ENCODE assay signal across 2 worm cellular contexts in genomic region chrII:11547254-11547687, ce11.
TF ChIP-seq lines count a peak whose summit lies in the region.

TSS of gene F54D5.7 (plus strand) at chrII:11547517.

TF ChIP-seq in whole organism, L2 larva, 48 proteins besides CTCF, POLR2A, EP300 and RAD21 (continued from another document):
- TF ChIP-seq nhr-77 (tag; optimal IDR thresholded peaks at IDR 0.05; lab: Kevin White, UChicago), result no peak
- peak; percentile 52 for TF ChIP-seq nhr-6 (tag; optimal IDR thresholded peaks at IDR 0.05; lab: Kevin White, UChicago)
- no peak for TF ChIP-seq mab-5 (tag; optimal IDR thresholded peaks at IDR 0.05; lab: Kevin White, UChicago)
- peak; percentile 65 for TF ChIP-seq nhr-25 (tag; optimal IDR thresholded peaks at IDR 0.05; lab: Kevin White, UChicago)
- no peak for TF ChIP-seq lin-39 (tag; optimal IDR thresholded peaks at IDR 0.05; lab: Kevin White, UChicago)
- TF ChIP-seq sma-9 (GFP tag; optimal IDR thresholded peaks at IDR 0.05; lab: Kevin White, UChicago), result peak; percentile 58
- no peak for TF ChIP-seq sma-9 (tag; optimal IDR thresholded peaks at IDR 0.05; lab: Kevin White, UChicago)
- TF ChIP-seq lsy-2 (tag; optimal IDR thresholded peaks at IDR 0.05; lab: Kevin White, UChicago), result peak; percentile 24 to 75
- no peak for TF ChIP-seq nhr-10 (tag; optimal IDR thresholded peaks at IDR 0.05; lab: Kevin White, UChicago)
- TF ChIP-seq Y55F3AM.14 (GFP tag; optimal IDR thresholded peaks at IDR 0.05; lab: Kevin White, UChicago), result no peak
- TF ChIP-seq unc-39 (tag; optimal IDR thresholded peaks at IDR 0.05; lab: Kevin White, UChicago), result no peak
- no peak for TF ChIP-seq dmd-4 (tag; optimal IDR thresholded peaks at IDR 0.05; lab: Kevin White, UChicago)
- TF ChIP-seq fos-1 (tag; optimal IDR thresholded peaks at IDR 0.05; lab: Kevin White, UChicago), result peak; percentile 13
- TF ChIP-seq F13H6.1 (tag; optimal IDR thresholded peaks at IDR 0.05; lab: Kevin White, UChicago), result peak; percentile 37
- TF ChIP-seq R02D3.7 (tag; optimal IDR thresholded peaks at IDR 0.05; lab: Kevin White, UChicago), result no peak
- no peak for TF ChIP-seq elt-3 (tag; optimal IDR thresholded peaks at IDR 0.05; lab: Kevin White, UChicago)
- TF ChIP-seq mbf-1 (tag; optimal IDR thresholded peaks at IDR 0.05; lab: Kevin White, UChicago), result no peak
- peak; percentile 43 for TF ChIP-seq sma-3 (GFP tag; optimal IDR thresholded peaks at IDR 0.05; lab: Kevin White, UChicago)
- peak; percentile 27 for TF ChIP-seq sem-4 (tag; optimal IDR thresholded peaks at IDR 0.05; lab: Kevin White, UChicago)
- no peak for TF ChIP-seq nhr-237 (tag; optimal IDR thresholded peaks at IDR 0.05; lab: Kevin White, UChicago)
- no peak for TF ChIP-seq nhr-23 (tag; optimal IDR thresholded peaks at IDR 0.05; lab: Kevin White, UChicago)
- peak; percentile 37 for TF ChIP-seq aly-2 (tag; optimal IDR thresholded peaks at IDR 0.05; lab: Kevin White, UChicago)
- no peak for TF ChIP-seq elt-1 (tag; optimal IDR thresholded peaks at IDR 0.05; lab: Kevin White, UChicago)
- peak; percentile 96 for TF ChIP-seq ztf-4 (tag; optimal IDR thresholded peaks at IDR 0.05; lab: Kevin White, UChicago)
- TF ChIP-seq crh-2 (tag; optimal IDR thresholded peaks at IDR 0.05; lab: Kevin White, UChicago), result peak; percentile 97
- no peak for TF ChIP-seq snpc-4 (tag; optimal IDR thresholded peaks at IDR 0.05; lab: Kevin White, UChicago)
TF ChIP-seq in whole organism, L2 larva: peak in this region for 22.

TF ChIP-seq in whole organism, L4 larva, 104 proteins besides CTCF, POLR2A, EP300 and RAD21 (continued from another document):
- TF ChIP-seq nhr-102 (tag; optimal IDR thresholded peaks at IDR 0.05; lab: Kevin White, UChicago) (no peak), mxl-2 (GFP tag; conservative IDR thresholded peaks at IDR 0.05; lab: Robert Waterston, UW) (peak; percentile 65; the same call in 1 of the 2 replicates), pqm-1 (tag; optimal IDR thresholded peaks at IDR 0.05; lab: Kevin White, UChicago) (peak; percentile 2), mdt-29 (GFP tag; IDR thresholded peaks at IDR 0.05; lab: Robert Waterston, UW) (peak; percentile 65; the same call in 1 of the 2 replicates), lin-38 (GFP tag; IDR thresholded peaks at IDR 0.05; lab: Robert Waterston, UW) (peak; percentile 81), nhr-41 (GFP tag; IDR thresholded peaks at IDR 0.05; lab: Robert Waterston, UW) (0 out of 2 replicates have a peak, but pooled peaks have one; percentile 33), tag-97 (GFP tag; IDR thresholded peaks at IDR 0.05; lab: Robert Waterston, UW) (no peak), duxl-1 (tag; optimal IDR thresholded peaks at IDR 0.05; lab: Kevin White, UChicago; ENCODE audit: poor library complexity) (no peak), unc-62 (GFP tag; optimal IDR thresholded peaks at IDR 0.05 in 1 of 2; lab: Kevin White, UChicago) (peak in 1 of 2 experiments; percentile 9), unc-62 (tag; optimal IDR thresholded peaks at IDR 0.05; lab: Kevin White, UChicago) (no peak), ctbp-1 (GFP tag; IDR thresholded peaks at IDR 0.05; lab: Robert Waterston, UW) (peak; percentile 70), daf-16 (GFP tag; optimal IDR thresholded peaks at IDR 0.05; lab: Kevin White, UChicago) (peak in 1 of 2 experiments; percentile 42), daf-16 (tag; optimal IDR thresholded peaks at IDR 0.05; lab: Kevin White, UChicago) (peak; percentile 58), zip-11 (GFP tag; IDR thresholded peaks at IDR 0.05; lab: Robert Waterston, UW) (no peak), lin-13 (GFP tag; optimal IDR thresholded peaks at IDR 0.05; lab: Kevin White, UChicago) (peak; percentile 81), Y75B8A.6 (GFP tag; IDR thresholded peaks at IDR 0.05; lab: Robert Waterston, UW) (no peak), daf-8 (GFP tag; IDR thresholded peaks at IDR 0.05; lab: Robert Waterston, UW) (no peak), egl-27 (tag; optimal IDR thresholded peaks at IDR 0.05; lab: Kevin White, UChicago) (no peak), ceh-82 (tag; optimal IDR thresholded peaks at IDR 0.05; lab: Kevin White, UChicago) (no peak), zfp-3 (GFP tag; conservative IDR thresholded peaks at IDR 0.05; lab: Robert Waterston, UW) (peak; percentile 92), ZK337.2 (GFP tag; IDR thresholded peaks at IDR 0.05; lab: Robert Waterston, UW) (no peak), dpl-1 (GFP tag; optimal IDR thresholded peaks at IDR 0.05; lab: Kevin White, UChicago) (peak; percentile 49), madf-5 (GFP tag; IDR thresholded peaks at IDR 0.05; lab: Robert Waterston, UW) (0 out of 4 replicates have a peak, but pooled peaks of 1 of the 2 experiments have one; percentile 7), nhr-42 (GFP tag; IDR thresholded peaks at IDR 0.05; lab: Robert Waterston, UW) (peak; percentile 68; the same call in 1 of the 2 replicates), mdl-1 (tag; optimal IDR thresholded peaks at IDR 0.05; lab: Kevin White, UChicago) (peak; percentile 65 to 72), egl-43 (GFP tag; IDR thresholded peaks at IDR 0.05; lab: Robert Waterston, UW) (peak; percentile 79), hlh-30 (tag; optimal IDR thresholded peaks at IDR 0.05; lab: Kevin White, UChicago; ENCODE audit: insufficient read depth) (peak; percentile 80), lsy-2 (tag; optimal IDR thresholded peaks at IDR 0.05; lab: Kevin White, UChicago) (peak; percentile 3 to 76), hmg-1.1 (GFP tag; IDR thresholded peaks at IDR 0.05; lab: Robert Waterston, UW) (peak; percentile 49; the same call in 1 of the 2 replicates), nhr-48 (tag; optimal IDR thresholded peaks at IDR 0.05; lab: Kevin White, UChicago) (peak; percentile 3), ceh-28 (tag; optimal IDR thresholded peaks at IDR 0.05; lab: Kevin White, UChicago) (peak; percentile 34), ZK546.5 (tag; optimal IDR thresholded peaks at IDR 0.05; lab: Kevin White, UChicago) (no peak), unc-39 (tag; optimal IDR thresholded peaks at IDR 0.05; lab: Kevin White, UChicago) (no peak), nhr-10 (tag; optimal IDR thresholded peaks at IDR 0.05; lab: Kevin White, UChicago) (peak; percentile 15), cey-2 (tag; optimal IDR thresholded peaks at IDR 0.05; lab: Kevin White, UChicago; ENCODE audit: borderline replicate concordance, insufficient read depth) (no peak), hlh-11 (tag; optimal IDR thresholded peaks at IDR 0.05; lab: Kevin White, UChicago) (peak; percentile 76), mxl-3 (GFP tag; optimal IDR thresholded peaks at IDR 0.05; lab: Kevin White, UChicago) (peak; percentile 84), Y5F2A.4 (GFP tag; optimal IDR thresholded peaks at IDR 0.05; lab: Kevin White, UChicago) (no peak), F44E2.7 (GFP tag; IDR thresholded peaks at IDR 0.05; lab: Robert Waterston, UW) (no peak), nhr-25 (tag; optimal IDR thresholded peaks at IDR 0.05; lab: Kevin White, UChicago; ENCODE audit: borderline replicate concordance, insufficient read depth) (peak; percentile 43), aha-1 (tag; lab: Kevin White, UChicago) (peak; percentile 97), R02D3.7 (tag; optimal IDR thresholded peaks at IDR 0.05; lab: Kevin White, UChicago) (no peak), attf-4 (tag; optimal IDR thresholded peaks at IDR 0.05; lab: Kevin White, UChicago) (no peak), Y105C5A.15 (GFP tag; IDR thresholded peaks at IDR 0.05; lab: Robert Waterston, UW) (no peak), nhr-28 (tag; optimal IDR thresholded peaks at IDR 0.05; lab: Kevin White, UChicago) (peak; percentile 47), T20F7.1 (GFP tag; optimal IDR thresholded peaks at IDR 0.05; lab: Kevin White, UChicago) (peak; percentile 75), zip-2 (tag; optimal IDR thresholded peaks at IDR 0.05; lab: Kevin White, UChicago) (peak; percentile 33), lin-1 (GFP tag; IDR thresholded peaks at IDR 0.05; lab: Robert Waterston, UW) (peak; percentile 32; the same call in 1 of the 2 replicates), tra-1 (GFP tag; IDR thresholded peaks at IDR 0.05; lab: Robert Waterston, UW) (peak; percentile 46; the same call in 1 of the 2 replicates), ztf-7 (tag; optimal IDR thresholded peaks at IDR 0.05; lab: Kevin White, UChicago) (peak; percentile 47), rbr-2 (tag; optimal IDR thresholded peaks at IDR 0.05; lab: Kevin White, UChicago) (peak; percentile 28), arid-1 (GFP tag; conservative IDR thresholded peaks at IDR 0.05; lab: Robert Waterston, UW) (peak; percentile 65), lim-7 (GFP tag; IDR thresholded peaks at IDR 0.05; lab: Robert Waterston, UW) (peak; percentile 77), F49E8.2 (tag; optimal IDR thresholded peaks at IDR 0.05; lab: Kevin White, UChicago; ENCODE audit: borderline replicate concordance) (peak; percentile 56), nhr-111 (GFP tag; optimal IDR thresholded peaks at IDR 0.05; lab: Kevin White, UChicago) (no peak), Y48G9A.11 (GFP tag; IDR thresholded peaks at IDR 0.05; lab: Robert Waterston, UW) (peak; percentile 44; the same call in 1 of the 2 replicates)
